Worm (Caenorhabditis elegans) whole organism, L3 larva: ENCODE data around the gene natc-2.

ENCODE experiments used
- ZK546.5 ChIP-seq: sonication (generic microtip); optimal IDR thresholded peaks from 2 replicates; lab custom pipeline; 2017; ENCODE audit warnings: missing biosample characterization, missing genetic modification characterization
- aly-2 ChIP-seq: fragments of 150-350 bp; optimal IDR thresholded peaks from 2 replicates; lab custom pipeline; 2014; ENCODE audit warnings: missing biosample characterization, missing genetic modification characterization
- ceh-9 ChIP-seq: sonication (generic microtip); optimal IDR thresholded peaks from 2 replicates; lab custom pipeline; 2018; ENCODE audit warnings: missing biosample characterization, missing genetic modification characterization
- daf-12 ChIP-seq: fragments of 150-350 bp; optimal IDR thresholded peaks from 2 replicates; lab custom pipeline; 2014; ENCODE audit warnings: missing biosample characterization, missing genetic modification reagents, missing genetic modification characterization
- elt-3 ChIP-seq, 3 experiments: fragments of 150-350 bp in 1 of 3; sonication (generic microtip) in 2 of 3; optimal IDR thresholded peaks; 2 replicates in 2 of 3; 4 replicates in 1 of 3; lab custom pipeline; 2014 to 2017; ENCODE audit warnings: missing biosample characterization in 3 of 3, missing genetic modification characterization in 3 of 3
- hmg-11 ChIP-seq: sonication (generic microtip); optimal IDR thresholded peaks from 2 replicates; lab custom pipeline; 2016; ENCODE audit warnings: missing genetic modification characterization, missing compliant biosample characterization
- jun-1 ChIP-seq: fragments of 150-350 bp; optimal IDR thresholded peaks from 2 replicates; lab custom pipeline; 2014; ENCODE audit warnings: missing biosample characterization, missing genetic modification reagents, missing genetic modification characterization
- nhr-23 ChIP-seq: fragments of 150-350 bp; optimal IDR thresholded peaks from 2 replicates; lab custom pipeline; 2014; ENCODE audit warnings: missing biosample characterization, missing genetic modification reagents, missing genetic modification characterization
- nhr-76 ChIP-seq: fragments of 150-350 bp; sonication (generic microtip); optimal IDR thresholded peaks from 5 replicates; lab custom pipeline; 2014; ENCODE audit warnings: missing biosample characterization, missing genetic modification characterization
- nhr-77 ChIP-seq: fragments of 150-350 bp; optimal IDR thresholded peaks from 2 replicates; lab custom pipeline; 2014; ENCODE audit warnings: missing biosample characterization, missing genetic modification characterization
- snpc-4 ChIP-seq: fragments of 150-350 bp; optimal IDR thresholded peaks from 2 replicates; lab custom pipeline; 2014; ENCODE audit warnings: missing biosample characterization, missing genetic modification characterization
- tbx-2 ChIP-seq: sonication (generic microtip); optimal IDR thresholded peaks from 2 replicates; lab custom pipeline; 2016; ENCODE audit warnings: mild to moderate bottlenecking, missing genetic modification characterization, missing compliant biosample characterization
- unc-62 ChIP-seq: fragments of 150-350 bp; sonication (generic microtip); optimal IDR thresholded peaks from 4 replicates; lab custom pipeline; 2014; ENCODE audit warnings: missing biosample characterization, missing genetic modification reagents, missing genetic modification characterization
- zag-1 ChIP-seq: fragments of 150-350 bp; optimal IDR thresholded peaks from 2 replicates; lab custom pipeline; 2014; ENCODE audit warnings: missing biosample characterization, missing genetic modification characterization

- TF ChIP-seq nhr-77 (no peak), snpc-4 (no peak), nhr-76 (tag; lab: Kevin White, UChicago) (no peak), elt-3 (tag; optimal IDR thresholded peaks at IDR 0.05; lab: Kevin White, UChicago) (no peak), tbx-2 (tag; lab: Kevin White, UChicago) (no peak), zag-1 (tag; lab: Kevin White, UChicago) (no peak), hmg-11 (no peak), unc-62 (GFP tag; lab: Kevin White, UChicago) (no peak), nhr-23 (no peak), daf-12 (tag; lab: Kevin White, UChicago) (no peak), jun-1 (tag; lab: Kevin White, UChicago) (no peak), ceh-9 (tag; lab: Kevin White, UChicago) (no peak), aly-2 (tag; lab: Kevin White, UChicago) (no peak), ZK546.5 (no peak)
Observed at ce11 chrV:5228513-5228912, 45.4 kb upstream of the natc-2 start.
